ENCODE assay signal across 1 fruit fly cellular context in genomic region chr2L:7188530-7188996, dm6.
TF ChIP-seq lines count a peak whose summit lies in the region.

No protein-coding gene starts in this region.

TF ChIP-seq in whole organism, embryonic, 481 proteins besides CTCF, POLR2A, EP300 and RAD21 (continued from another document and continues in another):
- TF ChIP-seq CG34224 (GFP tag; IDR thresholded peaks at IDR 0.05; lab: Robert Waterston, UW; ENCODE audit: partially characterized antibody) (no peak), CG7271 (tag; optimal IDR thresholded peaks at IDR 0.05; lab: Kevin White, UChicago) (peak; percentile 80), Myb (GFP tag; optimal IDR thresholded peaks at IDR 0.05; lab: Kevin White, UChicago) (peak; percentile 88), Aef1 (GFP tag; IDR thresholded peaks at IDR 0.05; lab: Robert Waterston, UW) (peak; percentile 98), zfh2 (GFP tag; optimal IDR thresholded peaks at IDR 0.05; lab: Kevin White, UChicago) (peak; percentile 96), CG15269 (tag; optimal IDR thresholded peaks at IDR 0.05; lab: Kevin White, UChicago) (peak; percentile 99), CG10431 (GFP tag; optimal IDR thresholded peaks at IDR 0.05; lab: Kevin White, UChicago) (peak; percentile 91), ab (GFP tag; optimal IDR thresholded peaks at IDR 0.05; lab: Kevin White, UChicago) (peak; percentile 94), CG12155 (GFP tag; optimal IDR thresholded peaks at IDR 0.05; lab: Kevin White, UChicago) (peak; percentile 97), Eip74EF (GFP tag; optimal IDR thresholded peaks at IDR 0.05; lab: Kevin White, UChicago) (peak in 1 of 2 experiments; percentile 99), sisA (GFP tag; IDR thresholded peaks at IDR 0.05; lab: Robert Waterston, UW) (peak; percentile 98), CG7556 (GFP tag; optimal IDR thresholded peaks at IDR 0.05; lab: Kevin White, UChicago) (peak; percentile 99), CG14860 (GFP tag; IDR thresholded peaks at IDR 0.05; lab: Robert Waterston, UW; ENCODE audit: partially characterized antibody) (no peak), her (GFP tag; optimal IDR thresholded peaks at IDR 0.05; lab: Kevin White, UChicago) (peak; percentile 90), pum (GFP tag; optimal IDR thresholded peaks at IDR 0.05; lab: Kevin White, UChicago) (peak; percentile 96), CG11723 (GFP tag; optimal IDR thresholded peaks at IDR 0.05; lab: Kevin White, UChicago) (peak; percentile 98), CG17568 (GFP tag; optimal IDR thresholded peaks at IDR 0.05; lab: Kevin White, UChicago) (peak; percentile 96), fu2 (GFP tag; optimal IDR thresholded peaks at IDR 0.05; lab: Kevin White, UChicago) (peak; percentile 94), ash1 (GFP tag; optimal IDR thresholded peaks at IDR 0.05; lab: Kevin White, UChicago) (peak; percentile 78), tin (GFP tag; optimal IDR thresholded peaks at IDR 0.05; lab: Kevin White, UChicago) (peak; percentile 98), tna (GFP tag; IDR thresholded peaks at IDR 0.05; lab: Robert Waterston, UW; ENCODE audit: partially characterized antibody) (no peak), inv (GFP tag; IDR thresholded peaks at IDR 0.05; lab: Robert Waterston, UW; ENCODE audit: partially characterized antibody) (no peak), peb (GFP tag; IDR thresholded peaks at IDR 0.05; lab: Robert Waterston, UW) (peak; percentile 97), CG30403 (GFP tag; optimal IDR thresholded peaks at IDR 0.05; lab: Kevin White, UChicago) (peak; percentile 99), CG6689 (GFP tag; IDR thresholded peaks at IDR 0.05; lab: Robert Waterston, UW) (peak; percentile 98), en (GFP tag; optimal IDR thresholded peaks at IDR 0.05; lab: Kevin White, UChicago) (peak; percentile 87), CG17328 (GFP tag; IDR thresholded peaks at IDR 0.05; lab: Robert Waterston, UW) (peak; percentile 97), twi (tag; optimal IDR thresholded peaks at IDR 0.05; lab: Kevin White, UChicago) (peak; percentile 92), Dll (GFP tag; IDR thresholded peaks at IDR 0.05; lab: Robert Waterston, UW; ENCODE audit: partially characterized antibody) (no peak), CG8924 (tag; optimal IDR thresholded peaks at IDR 0.05; lab: Kevin White, UChicago) (peak; percentile 99), CG7357 (GFP tag; IDR thresholded peaks at IDR 0.05; lab: Robert Waterston, UW) (peak; percentile 94), Xrp1 (GFP tag; IDR thresholded peaks at IDR 0.05; lab: Robert Waterston, UW) (peak; percentile 99), row (GFP tag; IDR thresholded peaks at IDR 0.05; lab: Robert Waterston, UW) (peak; percentile 99), stwl (tag; optimal IDR thresholded peaks at IDR 0.05; lab: Kevin White, UChicago) (peak; percentile 9), Atf6 (GFP tag; IDR thresholded peaks at IDR 0.05; lab: Robert Waterston, UW) (peak; percentile 98), CG8281 (tag; optimal IDR thresholded peaks at IDR 0.05; lab: Kevin White, UChicago) (peak; percentile 83), Ssrp (tag; optimal IDR thresholded peaks at IDR 0.05; lab: Kevin White, UChicago) (peak; percentile 98), pnt (GFP tag; optimal IDR thresholded peaks at IDR 0.05; lab: Kevin White, UChicago) (peak; percentile 95), CG10209 (GFP tag; optimal IDR thresholded peaks at IDR 0.05; lab: Kevin White, UChicago) (peak; percentile 98), CG7963 (GFP tag; IDR thresholded peaks at IDR 0.05; lab: Robert Waterston, UW; ENCODE audit: partially characterized antibody) (no peak), dimm (GFP tag; IDR thresholded peaks at IDR 0.05; lab: Robert Waterston, UW) (peak; percentile 91), CG16863 (GFP tag; optimal IDR thresholded peaks at IDR 0.05; lab: Kevin White, UChicago) (peak; percentile 97), CG10321 (GFP tag; IDR thresholded peaks at IDR 0.05; lab: Robert Waterston, UW) (peak; percentile 84), Hmr (GFP tag; optimal IDR thresholded peaks at IDR 0.05; lab: Kevin White, UChicago) (peak; percentile 99), run (tag; optimal IDR thresholded peaks at IDR 0.05; lab: Kevin White, UChicago) (peak; percentile 98), CG2129 (GFP tag; IDR thresholded peaks at IDR 0.05; lab: Robert Waterston, UW; ENCODE audit: partially characterized antibody) (no peak), cad (GFP tag; optimal IDR thresholded peaks at IDR 0.05; lab: Kevin White, UChicago) (no peak), CG17186 (GFP tag; optimal IDR thresholded peaks at IDR 0.05; lab: Kevin White, UChicago) (peak; percentile 87), CG12219 (GFP tag; optimal IDR thresholded peaks at IDR 0.05; lab: Kevin White, UChicago) (peak; percentile 98), dan (GFP tag; IDR thresholded peaks at IDR 0.05; lab: Robert Waterston, UW) (peak; percentile 85), YL-1 (GFP tag; optimal IDR thresholded peaks at IDR 0.05; lab: Kevin White, UChicago) (peak; percentile 95), CG2202 (tag; optimal IDR thresholded peaks at IDR 0.05; lab: Kevin White, UChicago) (peak; percentile 96), CG2120 (GFP tag; optimal IDR thresholded peaks at IDR 0.05; lab: Kevin White, UChicago) (peak; percentile 99), Dip3 (GFP tag; optimal IDR thresholded peaks at IDR 0.05; lab: Kevin White, UChicago) (peak; percentile 97), gt (GFP tag; IDR thresholded peaks at IDR 0.05; lab: Robert Waterston, UW) (peak; percentile 95), CG11085 (GFP tag; IDR thresholded peaks at IDR 0.05; lab: Robert Waterston, UW) (peak; percentile 96), ara (GFP tag; IDR thresholded peaks at IDR 0.05; lab: Robert Waterston, UW) (peak; percentile 98), CG10147 (GFP tag; optimal IDR thresholded peaks at IDR 0.05; lab: Kevin White, UChicago) (peak; percentile 97), CG8359 (GFP tag; optimal IDR thresholded peaks at IDR 0.05; lab: Kevin White, UChicago; ENCODE audit: borderline replicate concordance) (peak; percentile 91), CG9437 (GFP tag; optimal IDR thresholded peaks at IDR 0.05; lab: Kevin White, UChicago) (peak; percentile 94), Scr (GFP tag; IDR thresholded peaks at IDR 0.05; lab: Robert Waterston, UW; ENCODE audit: partially characterized antibody) (no peak; the same call in 1 of the 2 replicates), CG6175 (GFP tag; IDR thresholded peaks at IDR 0.05; lab: Robert Waterston, UW) (peak; percentile 94), lbe (GFP tag; optimal IDR thresholded peaks at IDR 0.05; lab: Kevin White, UChicago) (peak; percentile 97), sens (GFP tag; lab: Kevin White, UChicago) (peak; percentile 100), maf-S (GFP tag; optimal IDR thresholded peaks at IDR 0.05; lab: Kevin White, UChicago) (peak; percentile 95), CG6654 (GFP tag; optimal IDR thresholded peaks at IDR 0.05; lab: Kevin White, UChicago) (peak; percentile 88), Dfd (GFP tag; optimal IDR thresholded peaks at IDR 0.05; lab: Kevin White, UChicago) (peak in 1 of 2 experiments; percentile 86), CG6272 (GFP tag; IDR thresholded peaks at IDR 0.05; lab: Robert Waterston, UW) (peak; percentile 98), ERR (GFP tag; optimal IDR thresholded peaks at IDR 0.05; lab: Kevin White, UChicago) (peak; percentile 88), Abd-B (GFP tag; optimal IDR thresholded peaks at IDR 0.05; lab: Kevin White, UChicago) (peak; percentile 98), Mad (GFP tag; optimal IDR thresholded peaks at IDR 0.05; lab: Kevin White, UChicago) (peak; percentile 97), NC2α (GFP tag; optimal IDR thresholded peaks at IDR 0.05; lab: Kevin White, UChicago) (peak; percentile 82), dpn (GFP tag; optimal IDR thresholded peaks at IDR 0.05; lab: Kevin White, UChicago) (peak; percentile 97 to 98), disco-r (GFP tag; optimal IDR thresholded peaks at IDR 0.05; lab: Kevin White, UChicago) (peak; percentile 95), caup (GFP tag; optimal IDR thresholded peaks at IDR 0.05; lab: Kevin White, UChicago; ENCODE audit: severe bottlenecking) (peak; percentile 98), schlank (tag; optimal IDR thresholded peaks at IDR 0.05; lab: Kevin White, UChicago) (peak; percentile 94), tio (GFP tag; optimal IDR thresholded peaks at IDR 0.05; lab: Kevin White, UChicago) (peak; percentile 97), cg (GFP tag; optimal IDR thresholded peaks at IDR 0.05; lab: Kevin White, UChicago) (no peak), pho (GFP tag; optimal IDR thresholded peaks at IDR 0.05; lab: Kevin White, UChicago) (peak; percentile 98), Sox102F (GFP tag; optimal IDR thresholded peaks at IDR 0.05; lab: Kevin White, UChicago) (peak; percentile 98), Chrac-16 (GFP tag; optimal IDR thresholded peaks at IDR 0.05; lab: Kevin White, UChicago) (peak; percentile 98), CG13624 (GFP tag; optimal IDR thresholded peaks at IDR 0.05; lab: Kevin White, UChicago) (peak; percentile 96), kay (GFP tag; optimal IDR thresholded peaks at IDR 0.05; lab: Kevin White, UChicago) (peak; percentile 96), klu (GFP tag; IDR thresholded peaks at IDR 0.05; lab: Robert Waterston, UW) (peak; percentile 97), CG6854 (GFP tag; optimal IDR thresholded peaks at IDR 0.05; lab: Kevin White, UChicago) (peak; percentile 97), CG1792 (GFP tag; optimal IDR thresholded peaks at IDR 0.05; lab: Kevin White, UChicago) (peak; percentile 91), CG32767 (GFP tag; IDR thresholded peaks at IDR 0.05; lab: Robert Waterston, UW) (peak; percentile 97), CG10366 (GFP tag; IDR thresholded peaks at IDR 0.05; lab: Robert Waterston, UW) (peak; percentile 98), HLH4C (GFP tag; IDR thresholded peaks at IDR 0.05; lab: Robert Waterston, UW; ENCODE audit: partially characterized antibody) (peak; percentile 22; the same call in 1 of the 3 replicates), HLHmδ (GFP tag; optimal IDR thresholded peaks at IDR 0.05; lab: Kevin White, UChicago) (no peak), Bteb2 (GFP tag; optimal IDR thresholded peaks at IDR 0.05; lab: Kevin White, UChicago) (peak; percentile 94), CG8478 (optimal IDR thresholded peaks at IDR 0.05; lab: Kevin White, UChicago) (no peak), CG15011 (GFP tag; optimal IDR thresholded peaks at IDR 0.05; lab: Kevin White, UChicago) (peak; percentile 96), lola (GFP tag; optimal IDR thresholded peaks at IDR 0.05; lab: Kevin White, UChicago) (peak in 1 of 3 experiments; percentile 96), CG18764 (GFP tag; optimal IDR thresholded peaks at IDR 0.05; lab: Kevin White, UChicago) (peak; percentile 93), Sin3A (optimal IDR thresholded peaks at IDR 0.05; lab: Kevin White, UChicago) (no peak), CG4730 (GFP tag; IDR thresholded peaks at IDR 0.05; lab: Robert Waterston, UW) (peak; percentile 98), Drgx (GFP tag; IDR thresholded peaks at IDR 0.05; lab: Robert Waterston, UW) (peak; percentile 100), CG8765 (GFP tag; IDR thresholded peaks at IDR 0.05; lab: Robert Waterston, UW) (peak; percentile 95), Bdp1 (GFP tag; optimal IDR thresholded peaks at IDR 0.05; lab: Kevin White, UChicago) (peak; percentile 89), so (GFP tag; IDR thresholded peaks at IDR 0.05; lab: Robert Waterston, UW) (peak; percentile 98), CG3163 (GFP tag; optimal IDR thresholded peaks at IDR 0.05; lab: Kevin White, UChicago) (peak; percentile 77), da (GFP tag; optimal IDR thresholded peaks at IDR 0.05; lab: Kevin White, UChicago) (peak; percentile 93), Dp (GFP tag; optimal IDR thresholded peaks at IDR 0.05; lab: Kevin White, UChicago) (peak; percentile 30), CG9932 (GFP tag; IDR thresholded peaks at IDR 0.05; lab: Robert Waterston, UW) (peak; percentile 97), chif (GFP tag; optimal IDR thresholded peaks at IDR 0.05; lab: Kevin White, UChicago) (peak; percentile 97), CG4424 (GFP tag; optimal IDR thresholded peaks at IDR 0.05; lab: Kevin White, UChicago) (peak; percentile 97), dmrt99B (tag; optimal IDR thresholded peaks at IDR 0.05; lab: Kevin White, UChicago) (peak; percentile 99), Hr78 (GFP tag; optimal IDR thresholded peaks at IDR 0.05; lab: Kevin White, UChicago) (peak in 1 of 2 experiments; percentile 96), CG4854 (GFP tag; optimal IDR thresholded peaks at IDR 0.05; lab: Kevin White, UChicago) (peak; percentile 94), ro (GFP tag; IDR thresholded peaks at IDR 0.05; lab: Robert Waterston, UW) (peak; percentile 94), fru (optimal IDR thresholded peaks at IDR 0.05; lab: Kevin White, UChicago) (no peak), CG2889 (GFP tag; IDR thresholded peaks at IDR 0.05; lab: Robert Waterston, UW) (peak; percentile 93; the same call in 2 of the 3 replicates), Doc3 (GFP tag; IDR thresholded peaks at IDR 0.05; lab: Robert Waterston, UW; ENCODE audit: partially characterized antibody) (no peak), HLH54F (GFP tag; optimal IDR thresholded peaks at IDR 0.05; lab: Kevin White, UChicago) (peak; percentile 97), CG3995 (GFP tag; optimal IDR thresholded peaks at IDR 0.05; lab: Kevin White, UChicago) (peak; percentile 69), ems (GFP tag; optimal IDR thresholded peaks at IDR 0.05; lab: Kevin White, UChicago) (peak; percentile 97), Poxn (GFP tag; IDR thresholded peaks at IDR 0.05; lab: Robert Waterston, UW) (peak; percentile 93), Lhr (GFP tag; optimal IDR thresholded peaks at IDR 0.05; lab: Kevin White, UChicago) (peak; percentile 92), hb (GFP tag; IDR thresholded peaks at IDR 0.05; lab: Robert Waterston, UW; ENCODE audit: partially characterized antibody) (no peak), nerfin-2 (GFP tag; IDR thresholded peaks at IDR 0.05; lab: Robert Waterston, UW; ENCODE audit: partially characterized antibody) (no peak), oc (tag; optimal IDR thresholded peaks at IDR 0.05; lab: Kevin White, UChicago) (peak; percentile 98), CG9817 (tag; optimal IDR thresholded peaks at IDR 0.05; lab: Kevin White, UChicago) (peak; percentile 98), CG4328 (GFP tag; optimal IDR thresholded peaks at IDR 0.05; lab: Kevin White, UChicago) (peak; percentile 98), Trl (optimal IDR thresholded peaks at IDR 0.05; lab: Kevin White, UChicago) (peak; percentile 83 to 88), Trl (GFP tag; optimal IDR thresholded peaks at IDR 0.05; lab: Kevin White, UChicago) (peak; percentile 92), ranshi (GFP tag; IDR thresholded peaks at IDR 0.05; lab: Robert Waterston, UW) (peak; percentile 96), Atf-2 (GFP tag; optimal IDR thresholded peaks at IDR 0.05; lab: Kevin White, UChicago) (peak; percentile 91), CG17912 (GFP tag; optimal IDR thresholded peaks at IDR 0.05; lab: Kevin White, UChicago) (peak; percentile 95), CG31441 (GFP tag; IDR thresholded peaks at IDR 0.05; lab: Robert Waterston, UW) (peak; percentile 97)
